Worm (Caenorhabditis elegans) whole organism, L3 larva: ENCODE measurements around the gene C16C8.5.
A peak's percentile ranks its signal among the peaks of the same experiment; 100 is the strongest.

Experiments
- ZK546.5 ChIP-seq: sonication (generic microtip); optimal IDR thresholded peaks from 2 replicates; lab custom pipeline; 2017; ENCODE audit warnings: missing biosample characterization, missing genetic modification characterization
- ama-1 ChIP-seq: fragments of 150-350 bp; optimal IDR thresholded peaks from 2 replicates; lab custom pipeline; 2018
- nhr-77 ChIP-seq: fragments of 150-350 bp; optimal IDR thresholded peaks from 2 replicates; lab custom pipeline; 2014; ENCODE audit warnings: missing biosample characterization, missing genetic modification characterization
- snpc-4 ChIP-seq: fragments of 150-350 bp; optimal IDR thresholded peaks from 2 replicates; lab custom pipeline; 2014; ENCODE audit warnings: missing biosample characterization, missing genetic modification characterization

DNA sequence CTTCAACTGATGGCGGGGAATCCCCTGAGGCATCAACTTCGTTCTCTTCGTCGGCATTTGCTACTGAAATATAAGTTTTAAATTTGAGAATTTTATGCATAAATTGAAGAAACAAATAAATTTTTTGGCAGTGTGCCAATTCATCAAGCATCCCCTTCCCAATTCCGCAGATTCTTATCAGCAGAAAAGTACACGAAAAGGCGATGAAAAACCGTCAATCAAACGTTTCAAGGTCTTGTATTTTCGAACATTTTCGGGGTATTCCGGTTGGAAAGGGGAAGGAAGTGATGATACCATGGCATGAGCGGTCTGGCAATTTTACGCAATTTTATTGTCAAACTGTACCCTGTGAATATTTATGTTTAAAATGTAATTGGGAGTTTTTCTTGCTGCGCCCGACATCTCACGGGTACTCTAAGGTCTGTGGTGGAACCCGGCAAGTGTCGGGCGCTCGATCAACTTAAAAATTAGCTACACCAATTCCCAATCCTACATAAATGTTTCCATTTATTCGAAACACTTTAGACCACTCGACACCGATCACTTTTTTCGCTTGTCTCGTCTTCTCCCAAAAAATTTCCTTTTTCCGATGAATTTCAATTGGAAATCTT, 10.2 kb downstream of the C16C8.5 start:
- TF ChIP-seq ZK546.5 (tag; lab: Kevin White, UChicago) (no peak), ama-1 (lab: Kevin White, UChicago) (peak; percentile 19), snpc-4 (peak; percentile 78), nhr-77 (tag; lab: Kevin White, UChicago) (no peak)
